Fruit fly (Drosophila melanogaster) S2 (cell line): ENCODE data around the gene Argl.

Experiments used
- CG8478 ChIP-seq: fragments of >200 bp; optimal IDR thresholded peaks from 2 replicates; lab custom pipeline; 2018
- CTCF ChIP-seq, 2 experiments: fragments of >200 bp; optimal IDR thresholded peaks; 2 replicates each; lab custom pipeline; 2018

DNA sequence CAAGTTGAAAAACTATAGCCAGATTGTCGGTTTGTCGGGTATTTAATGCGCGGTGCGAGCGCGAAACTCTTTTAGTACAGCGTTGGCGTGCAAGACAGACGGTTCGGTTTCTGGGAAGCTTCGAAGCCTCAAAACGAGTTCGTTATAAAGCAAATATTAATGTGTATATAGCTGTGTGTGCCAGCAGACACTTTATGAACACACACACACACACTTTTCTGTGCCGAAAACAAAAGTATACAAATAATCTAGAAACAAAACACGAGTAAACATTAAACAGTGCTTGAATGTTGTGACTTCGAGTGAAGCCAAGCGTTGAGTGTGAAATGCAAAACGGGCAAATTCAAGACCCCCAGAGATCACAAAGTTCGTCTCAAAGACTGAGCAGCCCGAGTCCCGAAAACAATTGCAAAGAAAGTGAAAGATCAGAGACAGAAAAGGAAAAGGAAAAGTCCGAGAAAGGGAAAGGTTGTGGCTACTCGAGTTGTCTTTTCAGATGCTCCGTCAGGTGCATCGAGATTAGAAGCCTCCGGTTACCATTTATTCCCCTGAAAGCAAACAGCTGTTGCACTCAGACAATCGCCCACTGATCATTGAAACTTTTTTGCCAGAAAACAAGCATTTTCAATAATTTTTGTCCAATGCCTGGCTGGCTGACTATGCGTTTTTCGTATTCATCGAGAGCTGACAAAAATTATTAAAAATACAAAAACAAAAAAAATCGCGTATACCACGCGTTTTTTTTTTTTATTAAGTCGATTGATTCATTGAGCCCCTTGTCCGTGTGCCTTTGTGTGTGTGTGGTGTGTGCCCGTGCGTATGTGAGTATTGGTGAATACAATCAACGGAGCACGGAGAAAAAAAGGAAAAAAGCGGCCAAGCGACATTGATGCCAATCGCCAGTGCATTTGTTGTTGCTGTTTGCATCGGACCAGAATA, 42.9 kb downstream of the Argl start, which contains the start of gene CG34398:
- TF ChIP-seq CG8478 (lab: Kevin White, UChicago), result no peak
- TF ChIP-seq CTCF (optimal IDR thresholded peaks at IDR 0.05; lab: Kevin White, UChicago), result no peak
